Worm (Caenorhabditis elegans) whole organism, L2 larva: Measurements from ENCODE around the gene F53B1.9.

Experiments
- C34F6.9 ChIP-seq: fragments of 150-350 bp; optimal IDR thresholded peaks from 2 replicates; lab custom pipeline; 2014; ENCODE audit warnings: missing biosample characterization, missing genetic modification characterization
- F13H6.1 ChIP-seq: sonication (generic microtip); optimal IDR thresholded peaks from 2 replicates; lab custom pipeline; 2016; ENCODE audit warnings: missing genetic modification characterization, missing compliant biosample characterization
- R02D3.7 ChIP-seq: fragments of 150-350 bp; optimal IDR thresholded peaks from 2 replicates; lab custom pipeline; 2014; ENCODE audit warnings: missing biosample characterization, missing genetic modification characterization
- ZK546.5 ChIP-seq: sonication (generic microtip); optimal IDR thresholded peaks from 2 replicates; lab custom pipeline; 2017; ENCODE audit warnings: missing biosample characterization, missing genetic modification characterization
- aly-2 ChIP-seq: fragments of 150-350 bp; optimal IDR thresholded peaks from 2 replicates; lab custom pipeline; 2014; ENCODE audit warnings: missing biosample characterization, missing genetic modification characterization
- blmp-1 ChIP-seq: sonication (generic microtip); optimal IDR thresholded peaks from 2 replicates; lab custom pipeline; 2017; ENCODE audit warnings: missing genetic modification characterization, mild to moderate bottlenecking, missing compliant biosample characterization, antibody characterized with exemption, moderate library complexity; ENCODE audit not compliant: insufficient read depth
- ceh-16 ChIP-seq: fragments of 150-350 bp; optimal IDR thresholded peaks from 2 replicates; lab custom pipeline; 2014; ENCODE audit warnings: missing biosample characterization, missing genetic modification characterization
- ceh-82 ChIP-seq: fragments of 150-350 bp; optimal IDR thresholded peaks from 2 replicates; lab custom pipeline; 2014; ENCODE audit warnings: missing biosample characterization, missing genetic modification characterization
- crh-2 ChIP-seq: sonication (generic microtip); optimal IDR thresholded peaks from 2 replicates; lab custom pipeline; 2017; ENCODE audit warnings: missing biosample characterization, missing genetic modification characterization
- elt-1 ChIP-seq: fragments of 150-350 bp; optimal IDR thresholded peaks from 2 replicates; lab custom pipeline; 2014; ENCODE audit warnings: missing biosample characterization, missing genetic modification characterization
- elt-3 ChIP-seq: sonication (generic microtip); optimal IDR thresholded peaks from 2 replicates; lab custom pipeline; 2017; ENCODE audit warnings: missing biosample characterization, missing genetic modification characterization
- fos-1 ChIP-seq: fragments of 150-350 bp; optimal IDR thresholded peaks from 2 replicates; lab custom pipeline; 2014; ENCODE audit warnings: missing biosample characterization, missing genetic modification characterization
- gmeb-1 ChIP-seq: fragments of 150-350 bp; optimal IDR thresholded peaks from 2 replicates; lab custom pipeline; 2014; ENCODE audit warnings: missing biosample characterization, missing genetic modification characterization
- lin-11 ChIP-seq: fragments of 150-350 bp; sonication (generic microtip); optimal IDR thresholded peaks from 2 replicates; lab custom pipeline; 2014; ENCODE audit warnings: missing biosample characterization, missing genetic modification characterization, inconsistent platforms, mixed read lengths
- lin-13 ChIP-seq: fragments of 150-350 bp; optimal IDR thresholded peaks from 2 replicates; lab custom pipeline; 2014; ENCODE audit warnings: missing biosample characterization, missing genetic modification reagents, missing genetic modification characterization
- lsy-2 ChIP-seq, 2 experiments: fragments of 150-350 bp in 1 of 2; sonication (generic microtip) in 1 of 2; optimal IDR thresholded peaks; 2 replicates each; lab custom pipeline; 2014 to 2017; ENCODE audit warnings: missing biosample characterization in 2 of 2, missing genetic modification characterization in 2 of 2
- nhr-12 ChIP-seq: fragments of 150-350 bp; optimal IDR thresholded peaks from 2 replicates; lab custom pipeline; 2014; ENCODE audit warnings: missing biosample characterization, missing genetic modification characterization
- nhr-129 ChIP-seq: fragments of 150-350 bp; optimal IDR thresholded peaks from 2 replicates; lab custom pipeline; 2014; ENCODE audit warnings: missing biosample characterization, missing genetic modification characterization
- nhr-21 ChIP-seq: fragments of 150-350 bp; optimal IDR thresholded peaks from 2 replicates; lab custom pipeline; 2014; ENCODE audit warnings: missing biosample characterization, missing genetic modification characterization
- nhr-23 ChIP-seq: fragments of 150-350 bp; optimal IDR thresholded peaks from 2 replicates; lab custom pipeline; 2014; ENCODE audit warnings: missing biosample characterization, missing genetic modification reagents, missing genetic modification characterization
- nhr-25 ChIP-seq: fragments of 150-350 bp; sonication (generic microtip); optimal IDR thresholded peaks from 3 replicates; lab custom pipeline; 2014; ENCODE audit warnings: missing biosample characterization, missing genetic modification characterization
- nhr-6 ChIP-seq: fragments of 150-350 bp; optimal IDR thresholded peaks from 2 replicates; lab custom pipeline; 2014; ENCODE audit warnings: missing biosample characterization, missing genetic modification characterization
- nhr-77 ChIP-seq: fragments of 150-350 bp; optimal IDR thresholded peaks from 2 replicates; lab custom pipeline; 2014; ENCODE audit warnings: missing biosample characterization, missing genetic modification characterization
- sem-4 ChIP-seq: fragments of 150-350 bp; optimal IDR thresholded peaks from 2 replicates; lab custom pipeline; 2014; ENCODE audit warnings: missing biosample characterization, missing genetic modification reagents, missing genetic modification characterization
- skn-1 ChIP-seq: sonication (generic microtip); optimal IDR thresholded peaks from 2 replicates; lab custom pipeline; 2017; ENCODE audit warnings: missing biosample characterization, missing genetic modification characterization
- sma-3 ChIP-seq: sonication (generic microtip); optimal IDR thresholded peaks from 2 replicates; lab custom pipeline; 2016; ENCODE audit warnings: missing genetic modification reagents, missing genetic modification characterization, missing compliant biosample characterization
- sma-9 ChIP-seq, 2 experiments: fragments of 150-350 bp in 1 of 2; sonication (generic microtip) in 1 of 2; optimal IDR thresholded peaks; 2 replicates each; lab custom pipeline; 2014 to 2016; ENCODE audit warnings: missing genetic modification characterization in 2 of 2, mild to moderate bottlenecking in 1 of 2, missing biosample characterization in 1 of 2, missing compliant biosample characterization in 1 of 2, missing genetic modification reagents in 1 of 2, moderate library complexity in 1 of 2
- snpc-4 ChIP-seq: fragments of 150-350 bp; optimal IDR thresholded peaks from 2 replicates; lab custom pipeline; 2014; ENCODE audit warnings: missing biosample characterization, missing genetic modification characterization
- unc-39 ChIP-seq: fragments of 150-350 bp; optimal IDR thresholded peaks from 2 replicates; lab custom pipeline; 2014; ENCODE audit warnings: missing biosample characterization, missing genetic modification characterization
- unc-62 ChIP-seq: fragments of 150-350 bp; optimal IDR thresholded peaks from 2 replicates; lab custom pipeline; 2014; ENCODE audit warnings: missing biosample characterization, missing genetic modification reagents, missing genetic modification characterization
- zag-1 ChIP-seq: fragments of 150-350 bp; optimal IDR thresholded peaks from 2 replicates; lab custom pipeline; 2014; ENCODE audit warnings: missing biosample characterization, missing genetic modification characterization
- ztf-1 ChIP-seq: fragments of 200-800 bp; sonication (Bioruptor generic); conservative IDR thresholded peaks from 2 replicates; pipeline ENCODE4 v1.3.6; 2022; ENCODE audit warnings: missing genetic modification characterization, missing compliant biosample characterization
- ztf-11 ChIP-seq: sonication (generic microtip); optimal IDR thresholded peaks from 2 replicates; lab custom pipeline; 2017; ENCODE audit warnings: missing biosample characterization, missing genetic modification characterization
- ztf-4 ChIP-seq: fragments of 150-350 bp; optimal IDR thresholded peaks from 2 replicates; lab custom pipeline; 2014; ENCODE audit warnings: missing biosample characterization, missing genetic modification characterization

The F53B1.9 gene

DNA sequence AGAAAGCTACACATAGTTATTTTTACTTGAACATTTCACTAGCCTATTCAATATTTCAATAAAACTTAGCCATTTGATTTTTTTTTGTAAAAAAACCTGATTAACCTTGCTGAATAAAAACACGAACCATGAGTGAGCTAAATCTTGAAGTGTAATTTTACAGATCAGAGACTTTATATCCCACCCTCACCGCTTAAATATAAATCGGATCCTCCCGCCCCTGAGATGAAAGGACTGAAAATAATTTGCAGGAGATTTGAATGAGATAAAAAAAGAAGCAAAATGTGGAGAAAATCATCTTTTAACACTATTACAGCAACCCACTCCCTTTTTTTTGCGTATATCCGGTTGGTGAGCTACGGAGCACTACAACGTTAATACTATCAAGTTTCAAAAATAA, 18.4 kb upstream of the F53B1.9 start, which contains the start of gene npax-2:
TSS of gene npax-2 (minus strand) at position 101 of the 400 bp plus-strand sequence.
- TF ChIP-seq lin-13 (GFP tag; lab: Kevin White, UChicago) = no peak
- TF ChIP-seq skn-1 (tag; lab: Kevin White, UChicago) = no peak
- no peak for TF ChIP-seq unc-39 (tag; lab: Kevin White, UChicago)
- TF ChIP-seq crh-2 = no peak
- TF ChIP-seq ceh-82 (tag; lab: Kevin White, UChicago) = no peak
- TF ChIP-seq ztf-4 (tag; lab: Kevin White, UChicago) = no peak
- TF ChIP-seq sma-3 (GFP tag; lab: Kevin White, UChicago) = no peak
- TF ChIP-seq unc-62 (GFP tag; lab: Kevin White, UChicago) = no peak
- no peak for TF ChIP-seq ztf-11 (tag; lab: Kevin White, UChicago)
- no peak for TF ChIP-seq nhr-23 (tag; lab: Kevin White, UChicago)
- TF ChIP-seq lin-11 (tag; lab: Kevin White, UChicago) = no peak
- TF ChIP-seq nhr-129 = no peak
- no peak for TF ChIP-seq nhr-77 (tag; lab: Kevin White, UChicago)
- TF ChIP-seq aly-2 (tag; lab: Kevin White, UChicago) = no peak
- TF ChIP-seq R02D3.7 (tag; lab: Kevin White, UChicago) = no peak

DNA sequence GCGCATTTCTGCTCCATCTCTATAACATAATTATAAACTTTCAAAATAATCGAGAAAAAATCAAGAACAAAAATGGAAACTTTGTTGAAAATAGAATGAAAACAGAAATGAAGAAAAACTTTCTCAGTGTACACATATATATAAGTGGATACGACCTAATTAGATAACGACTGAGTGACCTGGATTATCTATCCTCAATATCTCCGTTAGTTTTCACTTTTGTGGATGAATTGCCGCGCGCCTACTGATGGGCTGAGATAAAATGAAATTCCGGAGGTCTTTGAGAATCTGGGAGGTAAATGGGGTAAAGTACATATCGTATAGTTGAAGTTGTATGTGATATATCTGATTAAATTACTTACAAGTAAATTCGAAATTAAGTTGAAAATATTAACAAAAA, 14.0 kb upstream of the F53B1.9 start, which contains the start of gene dpy-3:
TSS of gene dpy-3 (minus strand) at position 19 of the 400 bp plus-strand sequence.
- TF ChIP-seq ztf-11 (tag; lab: Kevin White, UChicago) (no peak), blmp-1 (tag; lab: Kevin White, UChicago) (peak; percentile 64), ceh-16 (tag; lab: Kevin White, UChicago) (peak; percentile 60), nhr-21 (tag; lab: Kevin White, UChicago) (peak; percentile 9), sma-9 (GFP tag; optimal IDR thresholded peaks at IDR 0.05; lab: Kevin White, UChicago) (peak; percentile 23), sma-9 (tag; optimal IDR thresholded peaks at IDR 0.05; lab: Kevin White, UChicago) (no peak), ZK546.5 (tag; lab: Kevin White, UChicago) (no peak), nhr-25 (tag; lab: Kevin White, UChicago) (peak; percentile 16)

DNA sequence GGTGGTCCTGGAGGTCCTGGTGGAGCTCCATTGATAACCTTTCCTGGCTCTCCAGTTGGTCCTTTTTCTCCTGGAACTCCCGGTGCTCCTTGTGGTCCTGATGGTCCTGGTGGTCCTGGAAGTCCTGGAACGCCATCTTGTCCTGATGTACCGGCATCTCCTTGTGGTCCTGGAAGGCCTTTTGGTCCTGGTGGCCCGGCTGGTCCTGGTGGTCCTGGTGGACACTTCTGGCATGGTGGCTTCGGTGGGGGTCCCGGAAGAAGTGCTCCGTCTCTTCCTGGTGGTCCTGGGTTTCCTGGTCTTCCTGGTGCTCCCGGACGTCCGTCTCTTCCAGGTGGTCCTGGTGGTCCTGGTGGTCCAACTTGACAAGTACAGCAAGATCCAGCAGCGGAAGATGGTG, 13.2 kb upstream of the F53B1.9 start:
- no peak for TF ChIP-seq R02D3.7 (tag; lab: Kevin White, UChicago)
- no peak for TF ChIP-seq nhr-77 (tag; lab: Kevin White, UChicago)
- no peak for TF ChIP-seq sem-4 (tag; lab: Kevin White, UChicago)
- TF ChIP-seq lsy-2 (tag; optimal IDR thresholded peaks at IDR 0.05; lab: Kevin White, UChicago) = no peak
- TF ChIP-seq ceh-16 (tag; lab: Kevin White, UChicago) = no peak
- no peak for TF ChIP-seq nhr-12 (tag; lab: Kevin White, UChicago)
- no peak for TF ChIP-seq snpc-4 (tag; lab: Kevin White, UChicago)
- no peak for TF ChIP-seq blmp-1 (tag; lab: Kevin White, UChicago)
- TF ChIP-seq unc-62 (GFP tag; lab: Kevin White, UChicago) = no peak
- TF ChIP-seq ztf-1 (GFP tag; lab: Robert Waterston, UW) = no peak
- no peak for TF ChIP-seq lin-13 (GFP tag; lab: Kevin White, UChicago)
- no peak for TF ChIP-seq nhr-6 (tag; lab: Kevin White, UChicago)
- TF ChIP-seq gmeb-1 (tag; lab: Kevin White, UChicago) = no peak
- TF ChIP-seq elt-1 = no peak
- no peak for TF ChIP-seq fos-1 (tag; lab: Kevin White, UChicago)
- no peak for TF ChIP-seq ZK546.5 (tag; lab: Kevin White, UChicago)
- no peak for TF ChIP-seq F13H6.1 (tag; lab: Kevin White, UChicago)
- no peak for TF ChIP-seq lin-11 (tag; lab: Kevin White, UChicago)
- TF ChIP-seq, all 48 proteins: peak for 0

DNA sequence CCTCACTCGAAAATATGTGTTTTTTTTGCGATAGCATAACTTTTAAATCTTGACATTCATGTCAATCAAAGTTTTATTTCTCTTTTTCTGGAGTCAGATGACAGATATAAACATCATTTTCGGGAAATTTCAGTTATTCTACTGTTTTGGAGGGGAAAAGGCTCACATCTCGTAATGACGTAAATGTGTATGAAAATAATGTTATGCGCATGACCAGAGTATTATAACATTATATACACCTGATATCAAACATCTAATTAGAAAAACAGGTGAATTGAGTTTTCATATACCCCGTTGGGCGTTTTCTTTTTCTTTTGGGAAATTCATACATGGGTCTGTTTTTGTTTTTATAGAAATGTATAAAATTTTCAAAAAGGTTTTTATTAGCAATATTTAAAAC, 12.6 kb upstream of the F53B1.9 start:
- TF ChIP-seq lin-13 (GFP tag; lab: Kevin White, UChicago) (no peak), lsy-2 (tag; optimal IDR thresholded peaks at IDR 0.05; lab: Kevin White, UChicago) (peak in 1 of 2 experiments; percentile 32), elt-3 (tag; lab: Kevin White, UChicago) (no peak), nhr-129 (no peak), nhr-12 (tag; lab: Kevin White, UChicago) (no peak), nhr-21 (tag; lab: Kevin White, UChicago) (peak; percentile 63), zag-1 (tag; lab: Kevin White, UChicago) (no peak), C34F6.9 (tag; lab: Kevin White, UChicago) (peak; percentile 1), ztf-4 (tag; lab: Kevin White, UChicago) (no peak)
